Worm (Caenorhabditis elegans) whole organism, L2 larva: ENCODE measurements around the gene T16G1.6.

Experiments used
- R02D3.7 ChIP-seq: fragments of 150-350 bp; optimal IDR thresholded peaks from 2 replicates; lab custom pipeline; 2014; ENCODE audit warnings: missing biosample characterization, missing genetic modification characterization
- ZK546.5 ChIP-seq: sonication (generic microtip); optimal IDR thresholded peaks from 2 replicates; lab custom pipeline; 2017; ENCODE audit warnings: missing biosample characterization, missing genetic modification characterization
- alr-1 ChIP-seq: fragments of 150-350 bp; optimal IDR thresholded peaks from 2 replicates; lab custom pipeline; 2014; ENCODE audit warnings: missing biosample characterization, missing genetic modification characterization
- ama-1 ChIP-seq: fragments of 150-350 bp; optimal IDR thresholded peaks from 2 replicates; lab custom pipeline; 2018; ENCODE audit warnings: inconsistent platforms
- nhr-25 ChIP-seq: fragments of 150-350 bp; sonication (generic microtip); optimal IDR thresholded peaks from 3 replicates; lab custom pipeline; 2014; ENCODE audit warnings: missing biosample characterization, missing genetic modification characterization
- unc-62 ChIP-seq: fragments of 150-350 bp; optimal IDR thresholded peaks from 2 replicates; lab custom pipeline; 2014; ENCODE audit warnings: missing biosample characterization, missing genetic modification reagents, missing genetic modification characterization

DNA sequence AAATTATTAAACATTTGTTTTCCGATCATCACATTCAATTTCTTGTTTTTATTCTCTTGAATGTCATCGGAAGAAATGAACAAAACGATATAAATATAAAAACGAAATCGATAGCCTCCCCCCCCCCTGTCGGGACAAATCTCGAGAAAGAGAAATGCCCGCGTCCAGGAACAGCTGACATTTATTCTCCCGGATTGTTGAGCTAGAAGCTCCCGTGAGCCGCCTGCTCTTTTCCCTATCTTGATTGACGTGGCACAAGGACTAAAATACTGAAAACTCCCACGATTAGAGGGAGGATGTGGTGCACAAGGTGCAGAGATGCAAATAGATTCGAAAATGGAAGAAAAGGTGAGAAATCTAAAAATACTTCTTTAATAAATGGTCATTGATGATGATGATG, 40.1 kb downstream of the T16G1.6 start:
- TF ChIP-seq nhr-25 (tag; lab: Kevin White, UChicago) (no peak), ama-1 (lab: Kevin White, UChicago) (no peak), ZK546.5 (tag; lab: Kevin White, UChicago) (no peak), alr-1 (tag; lab: Kevin White, UChicago) (no peak), R02D3.7 (no peak), unc-62 (GFP tag; lab: Kevin White, UChicago) (no peak)
